Fruit fly (Drosophila melanogaster): ENCODE data around the gene FER.
A peak's percentile ranks its signal among the peaks of the same experiment; 100 is the strongest.

The FER gene

dm6 chr3R:9393542-9394025 lies 762 bp downstream of the FER start (continued):
- TF ChIP-seq sug (tag; optimal IDR thresholded peaks at IDR 0.05): no peak
- peak; percentile 76 for TF ChIP-seq CG4424 (GFP tag; optimal IDR thresholded peaks at IDR 0.05)
- TF ChIP-seq Myb (GFP tag; optimal IDR thresholded peaks at IDR 0.05): no peak
- TF ChIP-seq chinmo (GFP tag; IDR thresholded peaks at IDR 0.05; ENCODE audit: partially characterized antibody): 0 out of 4 replicates have a peak, but pooled peaks have one; percentile 54
- TF ChIP-seq ac (GFP tag; optimal IDR thresholded peaks at IDR 0.05): peak; percentile 84
- TF ChIP-seq dm (GFP tag; optimal IDR thresholded peaks at IDR 0.05): no peak
- no peak for TF ChIP-seq CG13894 (tag; optimal IDR thresholded peaks at IDR 0.05)
- TF ChIP-seq hth (optimal IDR thresholded peaks at IDR 0.05): no peak
- no peak for TF ChIP-seq yki (optimal IDR thresholded peaks at IDR 0.05)
- TF ChIP-seq CG14014 (GFP tag; IDR thresholded peaks at IDR 0.05): peak; percentile 71
- peak; percentile 89 for TF ChIP-seq CG2712 (tag; optimal IDR thresholded peaks at IDR 0.05)
- peak; percentile 53 for TF ChIP-seq CG7372 (GFP tag; IDR thresholded peaks at IDR 0.05)
- TF ChIP-seq Adf1 (GFP tag; IDR thresholded peaks at IDR 0.05): no peak
- TF ChIP-seq maf-S (GFP tag; optimal IDR thresholded peaks at IDR 0.05): no peak
- TF ChIP-seq CG5245 (GFP tag; optimal IDR thresholded peaks at IDR 0.05): peak; percentile 48
- no peak for TF ChIP-seq da (GFP tag; optimal IDR thresholded peaks at IDR 0.05)
- TF ChIP-seq Hsf (GFP tag; optimal IDR thresholded peaks at IDR 0.05): peak; percentile 49
- TF ChIP-seq CG4328 (GFP tag; optimal IDR thresholded peaks at IDR 0.05): peak; percentile 44
- TF ChIP-seq Max (GFP tag; optimal IDR thresholded peaks at IDR 0.05): peak; percentile 26
- TF ChIP-seq Kr (GFP tag; optimal IDR thresholded peaks at IDR 0.05): peak; percentile 87
- no peak for TF ChIP-seq usp (GFP tag; optimal IDR thresholded peaks at IDR 0.05)
- no peak for TF ChIP-seq Deaf1 (tag; optimal IDR thresholded peaks at IDR 0.05)
- TF ChIP-seq Dll (GFP tag; IDR thresholded peaks at IDR 0.05; ENCODE audit: partially characterized antibody): no peak
- TF ChIP-seq prd (optimal IDR thresholded peaks at IDR 0.05): no peak
- peak; percentile 70; the same call in 2 of the 3 replicates for TF ChIP-seq prd (GFP tag; IDR thresholded peaks at IDR 0.05)
- TF ChIP-seq CG15269 (tag; optimal IDR thresholded peaks at IDR 0.05): peak; percentile 55
- peak; percentile 26 for TF ChIP-seq CG16863 (GFP tag; optimal IDR thresholded peaks at IDR 0.05)
- peak; percentile 60; the same call in 1 of the 2 replicates for TF ChIP-seq CG6689 (GFP tag; IDR thresholded peaks at IDR 0.05)
- 0 out of 2 replicates have a peak, but pooled peaks have one; percentile 46 for TF ChIP-seq dati (GFP tag; IDR thresholded peaks at IDR 0.05)
- peak; percentile 55; the same call in 1 of the 3 replicates for TF ChIP-seq CG11093 (GFP tag; IDR thresholded peaks at IDR 0.05)
- TF ChIP-seq CG8388 (GFP tag; optimal IDR thresholded peaks at IDR 0.05): peak; percentile 72
- TF ChIP-seq org-1 (GFP tag; optimal IDR thresholded peaks at IDR 0.05): peak; percentile 42
- peak; percentile 47 for TF ChIP-seq CG12659 (GFP tag; optimal IDR thresholded peaks at IDR 0.05)
- peak; percentile 77 for TF ChIP-seq Hmr (GFP tag; optimal IDR thresholded peaks at IDR 0.05)
- peak; percentile 15 for TF ChIP-seq CG3838 (GFP tag; optimal IDR thresholded peaks at IDR 0.05)
- no peak for TF ChIP-seq emc (GFP tag; optimal IDR thresholded peaks at IDR 0.05)
- TF ChIP-seq Sox102F (GFP tag; optimal IDR thresholded peaks at IDR 0.05): peak; percentile 59
- peak; percentile 87 for TF ChIP-seq Spps (tag; optimal IDR thresholded peaks at IDR 0.05)
- peak; percentile 89 to 95 for TF ChIP-seq bsh (GFP tag; optimal IDR thresholded peaks at IDR 0.05)
- peak; percentile 74 for TF ChIP-seq E2f1 (GFP tag; IDR thresholded peaks at IDR 0.05)
- TF ChIP-seq Dip2 (GFP tag; IDR thresholded peaks at IDR 0.05): no peak
- TF ChIP-seq H15 (GFP tag; IDR thresholded peaks at IDR 0.05): peak; percentile 70; the same call in 2 of the 3 replicates
- peak; percentile 57 for TF ChIP-seq Xbp1 (GFP tag; optimal IDR thresholded peaks at IDR 0.05)
- no peak for TF ChIP-seq CG2129 (GFP tag; IDR thresholded peaks at IDR 0.05; ENCODE audit: partially characterized antibody)
- peak; percentile 60 for TF ChIP-seq CG1602 (GFP tag; optimal IDR thresholded peaks at IDR 0.05)
- TF ChIP-seq mirr (GFP tag; optimal IDR thresholded peaks at IDR 0.05): peak; percentile 72
- peak; percentile 52 for TF ChIP-seq sd (tag; optimal IDR thresholded peaks at IDR 0.05)
- no peak for TF ChIP-seq CG14050 (GFP tag; IDR thresholded peaks at IDR 0.05)
- TF ChIP-seq fd102C (GFP tag; optimal IDR thresholded peaks at IDR 0.05): peak; percentile 47
- peak; percentile 23 for TF ChIP-seq CG12942 (GFP tag; optimal IDR thresholded peaks at IDR 0.05)
- peak in 1 of 2 experiments; percentile 44 for TF ChIP-seq Pdp1 (GFP tag; optimal IDR thresholded peaks at IDR 0.05)

Data from whole organism, embryonic.